Worm (Caenorhabditis elegans) whole organism, mixed stage, embryonic: ENCODE data around the gene vha-15.

Experiments used
- elt-3 ChIP-seq: fragments of 150-350 bp; optimal IDR thresholded peaks from 2 replicates; lab custom pipeline; 2014; ENCODE audit warnings: missing biosample characterization, missing genetic modification characterization
- lin-13 ChIP-seq: fragments of 150-350 bp; optimal IDR thresholded peaks from 2 replicates; lab custom pipeline; 2014; ENCODE audit warnings: missing biosample characterization, missing genetic modification characterization
- lin-32 ChIP-seq: fragments of 200-800 bp; sonication (Bioruptor generic); optimal IDR thresholded peaks from 2 replicates; lab custom pipeline; 2018; ENCODE audit warnings: mild to moderate bottlenecking, missing genetic modification characterization, missing compliant biosample characterization
- lsy-2 ChIP-seq: fragments of 150-350 bp; optimal IDR thresholded peaks from 2 replicates; lab custom pipeline; 2014; ENCODE audit warnings: missing biosample characterization, missing genetic modification characterization
- mep-1 ChIP-seq: fragments of 150-350 bp; optimal IDR thresholded peaks from 2 replicates; lab custom pipeline; 2017; ENCODE audit warnings: missing biosample characterization, missing genetic modification reagents, missing genetic modification characterization, inconsistent platforms
- nhr-2 ChIP-seq: fragments of 150-350 bp; optimal IDR thresholded peaks from 2 replicates; lab custom pipeline; 2014; ENCODE audit warnings: missing biosample characterization, missing genetic modification characterization
- nhr-76 ChIP-seq: sonication (generic microtip); optimal IDR thresholded peaks from 2 replicates; lab custom pipeline; 2017; ENCODE audit warnings: missing biosample characterization, missing genetic modification characterization

DNA sequence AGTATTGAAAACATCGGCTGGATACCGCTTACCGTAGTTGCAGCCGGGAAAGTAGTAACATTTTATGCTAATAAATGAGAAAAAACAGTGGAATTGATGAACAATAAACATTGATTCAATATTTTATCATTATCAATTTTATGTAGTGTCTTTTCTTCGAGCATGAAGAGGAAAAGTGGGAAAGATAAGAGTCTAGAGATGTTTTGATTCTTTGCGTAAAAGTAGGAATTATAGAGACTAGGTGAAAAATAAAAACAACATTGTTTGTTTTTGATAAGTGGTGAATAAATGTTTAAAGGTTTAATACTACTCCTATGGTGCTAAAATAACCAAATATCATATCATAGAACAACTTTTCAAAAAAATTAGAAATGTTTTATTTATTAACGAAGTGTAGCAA is 24.7 kb downstream of the vha-15 start:
- TF ChIP-seq nhr-76 (tag; lab: Kevin White, UChicago) = no peak
- TF ChIP-seq lsy-2 (tag; lab: Kevin White, UChicago) = no peak
- no peak for TF ChIP-seq mep-1 (tag; lab: Kevin White, UChicago)
- no peak for TF ChIP-seq elt-3
- TF ChIP-seq lin-32 (GFP tag; lab: Kevin White, UChicago) = no peak
- no peak for TF ChIP-seq nhr-2
- no peak for TF ChIP-seq lin-13 (tag; lab: Kevin White, UChicago)
